Fruit fly (Drosophila melanogaster) whole organism, embryonic: ENCODE results near the gene glu.

ENCODE experiments used
- Ada2b ChIP-seq: fragments of 200-800 bp; sonication (Bioruptor generic); IDR thresholded peaks from 2 replicates; pipeline ENCODE4 v1.3.6; 2022; ENCODE audit warnings: missing biosample characterization, missing genetic modification characterization
- Atf6 ChIP-seq: fragments of 200-800 bp; sonication (Bioruptor generic); IDR thresholded peaks from 2 replicates; pipeline ENCODE4 v1.3.6; 2022; ENCODE audit warnings: missing biosample characterization, missing genetic modification characterization
- Bteb2 ChIP-seq: fragments of 200-800 bp; sonication (Bioruptor generic); optimal IDR thresholded peaks from 2 replicates; lab custom pipeline; 2016; ENCODE audit warnings: missing biosample characterization, missing genetic modification characterization
- CG10209 ChIP-seq: fragments of 200-800 bp; sonication (Bioruptor generic); optimal IDR thresholded peaks from 3 replicates; lab custom pipeline; 2017; ENCODE audit warnings: missing biosample characterization, mild to moderate bottlenecking, missing genetic modification characterization, missing genetic modification reagents
- CG10321 ChIP-seq: fragments of 200-800 bp; sonication (Bioruptor generic); IDR thresholded peaks from 2 replicates; pipeline ENCODE4 v1.3.6; 2022; ENCODE audit warnings: missing biosample characterization, missing genetic modification characterization
- CG11247 ChIP-seq: fragments of 200-800 bp; sonication (Bioruptor generic); IDR thresholded peaks from 2 replicates; pipeline ENCODE4 v1.3.6; 2022; ENCODE audit warnings: missing biosample characterization, missing genetic modification characterization
- CG11560 ChIP-seq: fragments of 200-800 bp; sonication (Bioruptor generic); IDR thresholded peaks from 3 replicates; pipeline ENCODE4 v1.3.6; 2022; ENCODE audit warnings: missing biosample characterization, missing genetic modification characterization
- CG11695 ChIP-seq: fragments of 200-800 bp; sonication (Bioruptor generic); IDR thresholded peaks from 3 replicates; pipeline ENCODE4 v1.3.6; 2022; ENCODE audit warnings: missing biosample characterization, missing genetic modification characterization
- CG12104 ChIP-seq: fragments of 200-800 bp; sonication (Bioruptor generic); optimal IDR thresholded peaks from 3 replicates; lab custom pipeline; 2016; ENCODE audit warnings: missing biosample characterization, missing genetic modification characterization
- CG12219 ChIP-seq: fragments of 200-800 bp; sonication (Bioruptor generic); optimal IDR thresholded peaks from 3 replicates; lab custom pipeline; 2018; ENCODE audit warnings: missing biosample characterization, mild to moderate bottlenecking, missing genetic modification characterization
- CG12236 ChIP-seq: fragments of 200-800 bp; sonication (Bioruptor generic); optimal IDR thresholded peaks from 2 replicates; lab custom pipeline; 2016; ENCODE audit warnings: missing biosample characterization, missing genetic modification characterization
- CG1233 ChIP-seq: fragments of 200-800 bp; sonication (Bioruptor generic); optimal IDR thresholded peaks from 4 replicates; lab custom pipeline; 2018; ENCODE audit warnings: missing biosample characterization, mild to moderate bottlenecking, missing genetic modification characterization
- CG12659 ChIP-seq: fragments of 200-800 bp; sonication (Bioruptor generic); optimal IDR thresholded peaks from 3 replicates; lab custom pipeline; 2017; ENCODE audit warnings: mild to moderate bottlenecking, missing biosample characterization, missing genetic modification reagents, missing genetic modification characterization
- CG14710 ChIP-seq: fragments of 200-800 bp; sonication (Bioruptor generic); optimal IDR thresholded peaks from 3 replicates; lab custom pipeline; 2019; ENCODE audit warnings: missing biosample characterization, mild to moderate bottlenecking, missing genetic modification characterization, moderate library complexity
- CG14860 ChIP-seq: fragments of 200-800 bp; sonication (Bioruptor generic); IDR thresholded peaks from 3 replicates; pipeline ENCODE4 v1.3.6; 2022; ENCODE audit warnings: missing biosample characterization, missing genetic modification characterization; ENCODE audit not compliant: partially characterized antibody
- CG14965 ChIP-seq: fragments of 200-800 bp; sonication (Bioruptor generic); optimal IDR thresholded peaks from 2 replicates; lab custom pipeline; 2016; ENCODE audit warnings: missing biosample characterization, missing genetic modification characterization, borderline replicate concordance
- CG15073 ChIP-seq: fragments of 200-800 bp; sonication (Bioruptor generic); optimal IDR thresholded peaks from 2 replicates; lab custom pipeline; 2016; ENCODE audit warnings: missing biosample characterization, missing genetic modification characterization
- CG15601 ChIP-seq: fragments of 200-800 bp; sonication (Bioruptor generic); optimal IDR thresholded peaks from 3 replicates; lab custom pipeline; 2019; ENCODE audit warnings: missing biosample characterization, mild to moderate bottlenecking, missing genetic modification characterization, moderate library complexity
- CG1602 ChIP-seq: fragments of 200-800 bp; sonication (Bioruptor generic); optimal IDR thresholded peaks from 3 replicates; lab custom pipeline; 2016; ENCODE audit warnings: missing biosample characterization, missing genetic modification characterization
- CG17912 ChIP-seq: fragments of 200-800 bp; sonication (Bioruptor generic); optimal IDR thresholded peaks from 2 replicates; lab custom pipeline; 2018; ENCODE audit warnings: missing biosample characterization, mild to moderate bottlenecking, missing genetic modification characterization
- CG18262 ChIP-seq: fragments of 200-800 bp; optimal IDR thresholded peaks from 3 replicates; lab custom pipeline; 2019; ENCODE audit warnings: missing biosample characterization, mild to moderate bottlenecking, missing genetic modification characterization, moderate library complexity
- CG2120 ChIP-seq: fragments of 200-800 bp; sonication (Bioruptor generic); optimal IDR thresholded peaks from 3 replicates; lab custom pipeline; 2016; ENCODE audit warnings: missing biosample characterization, missing genetic modification characterization
- CG32767 ChIP-seq: fragments of 200-800 bp; sonication (Bioruptor generic); IDR thresholded peaks from 2 replicates; pipeline ENCODE4 v1.3.6; 2022; ENCODE audit warnings: missing biosample characterization, missing genetic modification characterization
- CG32772 ChIP-seq: fragments of 200-800 bp; sonication (Bioruptor generic); IDR thresholded peaks from 2 replicates; pipeline ENCODE4 v1.3.6; 2022; ENCODE audit warnings: missing biosample characterization, missing genetic modification characterization
- CG33557 ChIP-seq: fragments of 200-800 bp; sonication (Bioruptor generic); optimal IDR thresholded peaks from 2 replicates; lab custom pipeline; 2019; ENCODE audit warnings: missing biosample characterization, mild to moderate bottlenecking, missing genetic modification characterization, moderate library complexity
- CG34422 ChIP-seq: fragments of 200-800 bp; sonication (Bioruptor generic); IDR thresholded peaks from 3 replicates; pipeline ENCODE4 v1.3.6; 2022; ENCODE audit warnings: missing biosample characterization, missing genetic modification characterization
- CG43689 ChIP-seq: fragments of 200-800 bp; sonication (Bioruptor generic); IDR thresholded peaks from 2 replicates; pipeline ENCODE4 v1.3.6; 2022; ENCODE audit warnings: missing biosample characterization, missing genetic modification characterization
- CG5245 ChIP-seq: fragments of 200-800 bp; sonication (Bioruptor generic); optimal IDR thresholded peaks from 3 replicates; lab custom pipeline; 2016; ENCODE audit warnings: missing biosample characterization, missing genetic modification characterization
- CTCF ChIP-seq: fragments of 200-800 bp; sonication (Bioruptor generic); optimal IDR thresholded peaks from 2 replicates; lab custom pipeline; 2017; ENCODE audit warnings: missing biosample characterization, mild to moderate bottlenecking, missing genetic modification characterization, moderate library complexity
- Chrac-16 ChIP-seq: fragments of 200-800 bp; sonication (Bioruptor generic); optimal IDR thresholded peaks from 3 replicates; lab custom pipeline; 2016; ENCODE audit warnings: missing biosample characterization, missing genetic modification characterization
- ERR ChIP-seq: fragments of 200-800 bp; sonication (Bioruptor generic); optimal IDR thresholded peaks from 2 replicates; lab custom pipeline; 2016; ENCODE audit warnings: missing biosample characterization, missing genetic modification characterization
- Gsc ChIP-seq: fragments of 200-800 bp; sonication (Bioruptor generic); IDR thresholded peaks from 2 replicates; pipeline ENCODE4 v1.3.6; 2022; ENCODE audit warnings: missing biosample characterization, missing genetic modification characterization
- Hand ChIP-seq: fragments of 200-800 bp; sonication (Bioruptor generic); optimal IDR thresholded peaks from 2 replicates; lab custom pipeline; 2017; ENCODE audit warnings: mild to moderate bottlenecking, missing biosample characterization, missing genetic modification reagents, missing genetic modification characterization
- Hr3 ChIP-seq: fragments of 200-800 bp; sonication (Bioruptor generic); optimal IDR thresholded peaks from 3 replicates; lab custom pipeline; 2016; ENCODE audit warnings: missing biosample characterization, missing genetic modification characterization
- Ssrp ChIP-seq: fragments of 200-800 bp; sonication (Bioruptor generic); optimal IDR thresholded peaks from 2 replicates; lab custom pipeline; 2018; ENCODE audit warnings: missing biosample characterization, mild to moderate bottlenecking, missing genetic modification characterization, moderate library complexity
- ara ChIP-seq: fragments of 200-800 bp; sonication (Bioruptor generic); IDR thresholded peaks from 2 replicates; pipeline ENCODE4 v1.3.6; 2022; ENCODE audit warnings: missing biosample characterization, missing genetic modification characterization
- cato ChIP-seq: fragments of 200-800 bp; sonication (Bioruptor generic); optimal IDR thresholded peaks from 2 replicates; lab custom pipeline; 2016; ENCODE audit warnings: missing biosample characterization, missing genetic modification characterization, borderline replicate concordance
- ci ChIP-seq: fragments of 200-800 bp; sonication (Bioruptor generic); IDR thresholded peaks from 3 replicates; pipeline ENCODE4 v1.3.6; 2022; ENCODE audit warnings: missing biosample characterization, missing genetic modification characterization
- dpn ChIP-seq, 2 experiments: fragments of 200-800 bp; sonication (Bioruptor generic); optimal IDR thresholded peaks; 3 replicates each; lab custom pipeline; 2016; ENCODE audit warnings: missing biosample characterization in 2 of 2, missing genetic modification characterization in 2 of 2
- fd102C ChIP-seq: fragments of 200-800 bp; sonication (Bioruptor generic); optimal IDR thresholded peaks from 2 replicates; lab custom pipeline; 2018; ENCODE audit warnings: missing biosample characterization, mild to moderate bottlenecking, missing genetic modification characterization, moderate library complexity
- fru ChIP-seq: fragments of >200 bp; optimal IDR thresholded peaks from 2 replicates; lab custom pipeline; 2017
- jigr1 ChIP-seq: fragments of 200-800 bp; sonication (Bioruptor generic); IDR thresholded peaks from 3 replicates; pipeline ENCODE4 v1.3.6; 2022; ENCODE audit warnings: missing biosample characterization, missing genetic modification characterization
- jumu ChIP-seq: fragments of 200-800 bp; sonication (Bioruptor generic); optimal IDR thresholded peaks from 3 replicates; lab custom pipeline; 2016; ENCODE audit warnings: missing biosample characterization, missing genetic modification characterization
- ranshi ChIP-seq: fragments of 200-800 bp; sonication (Bioruptor generic); IDR thresholded peaks from 2 replicates; pipeline ENCODE4 v1.3.6; 2022; ENCODE audit warnings: missing biosample characterization, missing genetic modification characterization
- sens ChIP-seq: fragments of 200-800 bp; sonication (Bioruptor generic); peaks from one replicate; lab custom pipeline; 2016; ENCODE audit warnings: missing biosample characterization, missing genetic modification characterization
- sob ChIP-seq: fragments of 200-800 bp; sonication (Bioruptor generic); IDR thresholded peaks from 2 replicates; pipeline ENCODE4 v1.3.6; 2022; ENCODE audit warnings: missing biosample characterization, missing genetic modification characterization
- sr ChIP-seq: fragments of 200-800 bp; sonication (Bioruptor generic); IDR thresholded peaks from 3 replicates; pipeline ENCODE4 v1.3.6; 2022; ENCODE audit warnings: missing biosample characterization, missing genetic modification characterization
- tap ChIP-seq: fragments of 200-800 bp; optimal IDR thresholded peaks from 3 replicates; lab custom pipeline; 2019; ENCODE audit warnings: missing biosample characterization, mild to moderate bottlenecking, missing genetic modification characterization, moderate library complexity
- vfl ChIP-seq: fragments of 200-800 bp; sonication (Bioruptor generic); optimal IDR thresholded peaks from 2 replicates; lab custom pipeline; 2016; ENCODE audit warnings: missing biosample characterization, missing genetic modification characterization
- wor ChIP-seq: fragments of 200-800 bp; sonication (Bioruptor generic); IDR thresholded peaks from 2 replicates; pipeline ENCODE4 v1.3.6; 2022; ENCODE audit warnings: missing biosample characterization, missing genetic modification characterization
- zf30C ChIP-seq: fragments of 200-800 bp; sonication (Bioruptor generic); optimal IDR thresholded peaks from 3 replicates; lab custom pipeline; 2018; ENCODE audit warnings: missing biosample characterization, mild to moderate bottlenecking, missing genetic modification characterization
- zfh1 ChIP-seq: fragments of 200-800 bp; sonication (Bioruptor generic); IDR thresholded peaks from 3 replicates; pipeline ENCODE4 v1.3.6; 2022; ENCODE audit warnings: missing biosample characterization, missing genetic modification characterization

Gene glu

DNA sequence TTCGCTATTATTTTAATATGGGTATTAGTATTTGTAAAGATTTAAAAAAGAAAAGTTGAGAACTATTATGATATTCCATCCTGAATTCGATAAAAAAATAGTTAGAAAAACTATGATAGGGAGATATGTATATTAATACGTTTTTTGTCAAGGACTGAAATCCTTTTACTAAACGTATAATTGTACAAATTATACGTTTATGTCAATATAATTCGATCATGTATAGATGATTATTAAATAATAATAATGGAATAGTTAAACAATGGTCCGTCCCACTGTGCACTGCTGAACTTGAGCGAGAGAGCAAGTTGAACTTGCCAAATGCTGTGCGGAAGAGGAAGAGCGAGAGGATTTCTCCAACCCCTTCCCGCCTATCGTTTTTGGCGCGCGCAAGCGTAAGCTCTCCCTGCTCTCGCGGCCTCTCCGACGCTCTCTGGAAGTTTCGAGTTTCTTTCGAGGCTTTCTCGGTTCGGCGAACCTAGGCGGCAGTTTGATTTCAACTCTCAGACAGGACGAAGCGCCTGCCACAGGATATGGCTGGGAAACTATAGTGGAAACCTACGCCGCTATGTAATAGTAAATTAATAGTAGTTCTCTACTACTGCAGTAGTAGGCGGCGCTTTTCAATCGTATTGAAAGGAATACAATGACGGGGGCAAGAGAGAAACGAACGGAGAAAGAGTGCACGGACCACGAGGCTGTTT lies 53.1 kb downstream of the glu start (continued):
- TF ChIP-seq CG1602 (GFP tag; lab: Kevin White, UChicago) (peak; percentile 8), dpn (GFP tag; optimal IDR thresholded peaks at IDR 0.05; lab: Kevin White, UChicago) (peak in 1 of 2 experiments; percentile 10), fru (lab: Kevin White, UChicago) (no peak), ERR (GFP tag; lab: Kevin White, UChicago) (no peak), CG12659 (GFP tag; lab: Kevin White, UChicago) (peak; percentile 59), CG1233 (GFP tag; lab: Kevin White, UChicago) (peak; percentile 45), CG10321 (GFP tag; lab: Robert Waterston, UW) (no peak; the same call in 1 of the 2 replicates), cato (GFP tag; lab: Kevin White, UChicago) (no peak), CG14965 (GFP tag; lab: Kevin White, UChicago) (no peak), sens (peak; percentile 17), CG32772 (GFP tag; lab: Robert Waterston, UW) (0 out of 2 replicates have a peak, but pooled peaks have one; percentile 4), ci (GFP tag; lab: Robert Waterston, UW) (peak; percentile 20; the same call in 1 of the 3 replicates), CG18262 (tag; lab: Kevin White, UChicago) (peak; percentile 87), Hand (GFP tag; lab: Kevin White, UChicago) (peak; percentile 72), wor (GFP tag; lab: Robert Waterston, UW) (no peak), CG12104 (GFP tag; lab: Kevin White, UChicago) (peak; percentile 12), CG34422 (GFP tag; lab: Robert Waterston, UW) (no peak), CG43689 (GFP tag; lab: Robert Waterston, UW) (no peak), Chrac-16 (GFP tag; lab: Kevin White, UChicago) (no peak), ara (GFP tag; lab: Robert Waterston, UW) (no peak), CTCF (GFP tag; lab: Kevin White, UChicago) (no peak), ranshi (GFP tag; lab: Robert Waterston, UW) (no peak), Hr3 (GFP tag; lab: Kevin White, UChicago) (peak; percentile 58), vfl (GFP tag; lab: Kevin White, UChicago) (no peak), CG12219 (GFP tag; lab: Kevin White, UChicago) (peak; percentile 8), jumu (GFP tag; lab: Kevin White, UChicago) (no peak), CG12236 (GFP tag; lab: Kevin White, UChicago) (no peak), CG17912 (GFP tag; lab: Kevin White, UChicago) (no peak), Gsc (GFP tag; lab: Robert Waterston, UW) (no peak), CG33557 (GFP tag; lab: Kevin White, UChicago) (no peak), CG10209 (peak; percentile 47), Atf6 (GFP tag; lab: Robert Waterston, UW) (peak; percentile 40; the same call in 1 of the 2 replicates), sob (GFP tag; lab: Robert Waterston, UW) (no peak), CG11560 (tag; lab: Robert Waterston, UW) (no peak), CG11695 (GFP tag; lab: Robert Waterston, UW) (peak; percentile 49; the same call in 1 of the 3 replicates), Bteb2 (no peak), sr (GFP tag; lab: Robert Waterston, UW) (no peak), CG14860 (GFP tag; lab: Robert Waterston, UW) (no peak), Ada2b (GFP tag; lab: Robert Waterston, UW) (peak; percentile 44), CG32767 (GFP tag; lab: Robert Waterston, UW) (peak; percentile 12; the same call in 1 of the 2 replicates), CG5245 (GFP tag; lab: Kevin White, UChicago) (peak; percentile 15), fd102C (GFP tag; lab: Kevin White, UChicago) (no peak), CG14710 (peak; percentile 64), tap (tag; lab: Kevin White, UChicago) (no peak), CG11247 (GFP tag; lab: Robert Waterston, UW) (no peak), CG15073 (no peak), CG15601 (tag; lab: Kevin White, UChicago) (peak; percentile 51), zf30C (no peak), zfh1 (GFP tag; lab: Robert Waterston, UW) (no peak; the same call in 2 of the 3 replicates), jigr1 (GFP tag; lab: Robert Waterston, UW) (no peak), CG2120 (GFP tag; lab: Kevin White, UChicago) (peak; percentile 32), Ssrp (tag; lab: Kevin White, UChicago) (peak; percentile 57)
